Worm (Caenorhabditis elegans) whole organism, mixed stage, embryonic: ENCODE data around the gene ecps-2.

Source experiments
- blmp-1 ChIP-seq: fragments of 150-350 bp; optimal IDR thresholded peaks from 2 replicates; lab custom pipeline; 2014; ENCODE audit warnings: missing biosample characterization, missing genetic modification characterization
- ceh-43 ChIP-seq: fragments of 200-800 bp; sonication (Bioruptor generic); optimal IDR thresholded peaks from 2 replicates; lab custom pipeline; 2018; ENCODE audit warnings: mild to moderate bottlenecking, missing genetic modification characterization, moderate library complexity, missing compliant biosample characterization
- ces-1 ChIP-seq: fragments of 150-350 bp; optimal IDR thresholded peaks from 2 replicates; lab custom pipeline; 2014; ENCODE audit warnings: missing biosample characterization, missing genetic modification reagents, missing genetic modification characterization
- elt-1 ChIP-seq: sonication (generic microtip); optimal IDR thresholded peaks from 2 replicates; lab custom pipeline; 2017; ENCODE audit warnings: missing genetic modification characterization, mild to moderate bottlenecking, missing compliant biosample characterization, antibody characterized with exemption, moderate library complexity, borderline replicate concordance; ENCODE audit not compliant: insufficient read depth
- lsy-2 ChIP-seq: fragments of 150-350 bp; optimal IDR thresholded peaks from 2 replicates; lab custom pipeline; 2014; ENCODE audit warnings: missing biosample characterization, missing genetic modification characterization
- mep-1 ChIP-seq: fragments of 150-350 bp; optimal IDR thresholded peaks from 2 replicates; lab custom pipeline; 2017; ENCODE audit warnings: missing biosample characterization, missing genetic modification reagents, missing genetic modification characterization, inconsistent platforms
- mls-2 ChIP-seq: sonication (generic microtip); optimal IDR thresholded peaks from 2 replicates; lab custom pipeline; 2016; ENCODE audit warnings: mild to moderate bottlenecking, missing genetic modification characterization, moderate library complexity, missing compliant biosample characterization
- nhr-12 ChIP-seq: fragments of 150-350 bp; optimal IDR thresholded peaks from 2 replicates; lab custom pipeline; 2014; ENCODE audit warnings: missing biosample characterization, missing genetic modification characterization
- nhr-76 ChIP-seq: sonication (generic microtip); optimal IDR thresholded peaks from 2 replicates; lab custom pipeline; 2017; ENCODE audit warnings: missing biosample characterization, missing genetic modification characterization
- pha-4 ChIP-seq: fragments of 150-350 bp; optimal IDR thresholded peaks from 2 replicates; lab custom pipeline; 2018; ENCODE audit warnings: missing biosample characterization, missing genetic modification reagents, missing genetic modification characterization
- snpc-4 ChIP-seq: fragments of 150-350 bp; optimal IDR thresholded peaks from 2 replicates; lab custom pipeline; 2014; ENCODE audit warnings: missing biosample characterization, missing genetic modification characterization
- sptf-1 ChIP-seq: sonication (generic microtip); optimal IDR thresholded peaks from 2 replicates; lab custom pipeline; 2017; ENCODE audit warnings: mild to moderate bottlenecking, missing genetic modification characterization, moderate library complexity, missing compliant biosample characterization
- unc-62 ChIP-seq: fragments of 150-350 bp; optimal IDR thresholded peaks from 2 replicates; lab custom pipeline; 2014; ENCODE audit warnings: missing biosample characterization, missing genetic modification reagents, missing genetic modification characterization
- ztf-11 ChIP-seq: fragments of 150-350 bp; optimal IDR thresholded peaks from 2 replicates; lab custom pipeline; 2014; ENCODE audit warnings: missing biosample characterization, missing genetic modification characterization

ce11 chrIII:10463653-10464052 is 20.8 kb downstream of the ecps-2 start:
- TF ChIP-seq ces-1 (GFP tag; lab: Kevin White, UChicago) (no peak), snpc-4 (tag; lab: Kevin White, UChicago) (no peak), nhr-12 (tag; lab: Kevin White, UChicago) (no peak), nhr-76 (tag; lab: Kevin White, UChicago) (no peak), lsy-2 (tag; lab: Kevin White, UChicago) (no peak), elt-1 (tag; lab: Kevin White, UChicago) (no peak), unc-62 (GFP tag; lab: Kevin White, UChicago) (no peak), mep-1 (tag; lab: Kevin White, UChicago) (no peak), mls-2 (no peak), blmp-1 (tag; lab: Kevin White, UChicago) (no peak), pha-4 (tag; lab: Kevin White, UChicago) (no peak), sptf-1 (no peak), ztf-11 (no peak), ceh-43 (GFP tag; lab: Kevin White, UChicago) (no peak)
